Fruit fly (Drosophila melanogaster): Measurements from ENCODE around the gene CG18599.

DNA sequence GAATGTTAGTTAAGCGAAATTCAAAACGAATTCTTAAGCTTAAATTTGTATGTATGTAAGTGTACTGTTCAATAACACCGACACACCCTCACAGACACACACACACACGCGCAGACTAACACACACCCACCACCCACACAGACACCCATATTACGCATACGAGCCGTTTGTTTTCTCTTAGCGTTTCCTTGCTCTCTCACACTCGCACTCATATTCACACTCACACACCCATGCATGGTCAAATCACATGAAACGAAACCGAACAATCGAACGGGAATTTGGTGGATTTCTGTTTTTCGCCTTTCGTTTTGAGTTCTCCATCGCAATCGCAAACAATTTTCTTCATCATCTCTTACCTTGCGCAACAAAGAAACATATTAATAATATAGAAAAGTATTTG, 18.3 kb upstream of the CG18599 start:
- TF ChIP-seq Mnt (GFP tag; optimal IDR thresholded peaks at IDR 0.05): no peak
- no peak for TF ChIP-seq CG14711 (tag; optimal IDR thresholded peaks at IDR 0.05)
- no peak for TF ChIP-seq bab1 (GFP tag; optimal IDR thresholded peaks at IDR 0.05)
- TF ChIP-seq kay (GFP tag; ENCODE audit: borderline replicate concordance): no peak
- no peak for TF ChIP-seq cic (GFP tag; optimal IDR thresholded peaks at IDR 0.05)
- TF ChIP-seq tj (GFP tag; optimal IDR thresholded peaks at IDR 0.05): peak; percentile 46
- no peak for TF ChIP-seq toe (GFP tag; optimal IDR thresholded peaks at IDR 0.05)
- TF ChIP-seq CG7101 (tag; optimal IDR thresholded peaks at IDR 0.05): no peak
- no peak for TF ChIP-seq CG33017 (tag; optimal IDR thresholded peaks at IDR 0.05)
- TF ChIP-seq Hr96 (GFP tag; optimal IDR thresholded peaks at IDR 0.05): no peak

Data from whole organism, adult.